Worm (Caenorhabditis elegans) whole organism, L3 larva: Measurements from ENCODE around the gene H35B03.1.

Experiments used
- R02D3.7 ChIP-seq: fragments of 150-350 bp; optimal IDR thresholded peaks from 2 replicates; lab custom pipeline; 2014; ENCODE audit warnings: missing biosample characterization, missing genetic modification characterization
- aly-2 ChIP-seq: fragments of 150-350 bp; optimal IDR thresholded peaks from 2 replicates; lab custom pipeline; 2014; ENCODE audit warnings: missing biosample characterization, missing genetic modification characterization
- ceh-28 ChIP-seq: fragments of 150-350 bp; optimal IDR thresholded peaks from 2 replicates; lab custom pipeline; 2014; ENCODE audit warnings: missing biosample characterization, missing genetic modification reagents, missing genetic modification characterization
- ceh-9 ChIP-seq: sonication (generic microtip); optimal IDR thresholded peaks from 2 replicates; lab custom pipeline; 2018; ENCODE audit warnings: missing biosample characterization, missing genetic modification characterization
- daf-12 ChIP-seq: fragments of 150-350 bp; optimal IDR thresholded peaks from 2 replicates; lab custom pipeline; 2014; ENCODE audit warnings: missing biosample characterization, missing genetic modification reagents, missing genetic modification characterization
- egl-27 ChIP-seq: sonication (generic microtip); optimal IDR thresholded peaks from 4 replicates; lab custom pipeline; 2017; ENCODE audit warnings: missing biosample characterization, missing genetic modification reagents, missing genetic modification characterization
- egl-5 ChIP-seq: fragments of 150-350 bp; optimal IDR thresholded peaks from 2 replicates; lab custom pipeline; 2017; ENCODE audit warnings: missing biosample characterization, missing genetic modification reagents, missing genetic modification characterization, inconsistent platforms
- elt-1 ChIP-seq: fragments of 150-350 bp; optimal IDR thresholded peaks from 2 replicates; lab custom pipeline; 2014; ENCODE audit warnings: missing biosample characterization, missing genetic modification characterization
- elt-2 ChIP-seq: sonication (generic microtip); optimal IDR thresholded peaks from 2 replicates; lab custom pipeline; 2016; ENCODE audit warnings: missing genetic modification reagents, mild to moderate bottlenecking, missing genetic modification characterization, missing compliant biosample characterization
- elt-3 ChIP-seq, 3 experiments: fragments of 150-350 bp in 1 of 3; sonication (generic microtip) in 2 of 3; optimal IDR thresholded peaks; 2 replicates in 2 of 3; 4 replicates in 1 of 3; lab custom pipeline; 2014 to 2017; ENCODE audit warnings: missing biosample characterization in 3 of 3, missing genetic modification characterization in 3 of 3
- fkh-10 ChIP-seq: sonication (generic microtip); optimal IDR thresholded peaks from 2 replicates; lab custom pipeline; 2017; ENCODE audit warnings: missing biosample characterization, missing genetic modification reagents, missing genetic modification characterization
- fkh-2 ChIP-seq: fragments of 150-350 bp; optimal IDR thresholded peaks from 2 replicates; lab custom pipeline; 2014; ENCODE audit warnings: missing biosample characterization, missing genetic modification reagents, missing genetic modification characterization
- fos-1 ChIP-seq: fragments of 150-350 bp; optimal IDR thresholded peaks from 2 replicates; lab custom pipeline; 2014; ENCODE audit warnings: missing biosample characterization, missing genetic modification characterization
- hmg-11 ChIP-seq: sonication (generic microtip); optimal IDR thresholded peaks from 2 replicates; lab custom pipeline; 2016; ENCODE audit warnings: missing genetic modification characterization, missing compliant biosample characterization
- jun-1 ChIP-seq: fragments of 150-350 bp; optimal IDR thresholded peaks from 2 replicates; lab custom pipeline; 2014; ENCODE audit warnings: missing biosample characterization, missing genetic modification reagents, missing genetic modification characterization
- lin-15B ChIP-seq: fragments of 150-350 bp; optimal IDR thresholded peaks from 2 replicates; lab custom pipeline; 2014; ENCODE audit warnings: missing biosample characterization, missing genetic modification characterization
- lsy-12 ChIP-seq: sonication (generic microtip); optimal IDR thresholded peaks from 2 replicates; lab custom pipeline; 2016; ENCODE audit warnings: mild to moderate bottlenecking, missing genetic modification characterization, missing compliant biosample characterization
- mdl-1 ChIP-seq: fragments of 150-350 bp; optimal IDR thresholded peaks from 2 replicates; lab custom pipeline; 2014; ENCODE audit warnings: missing biosample characterization, missing genetic modification characterization
- mml-1 ChIP-seq: fragments of 150-350 bp; sonication (generic microtip); optimal IDR thresholded peaks from 3 replicates; lab custom pipeline; 2014; ENCODE audit warnings: missing biosample characterization, missing genetic modification characterization
- nfya-1 ChIP-seq: sonication (generic microtip); optimal IDR thresholded peaks from 2 replicates; lab custom pipeline; 2017; ENCODE audit warnings: missing genetic modification characterization, mild to moderate bottlenecking, missing compliant biosample characterization, antibody characterized with exemption, moderate library complexity; ENCODE audit not compliant: insufficient read depth
- nhr-11 ChIP-seq: fragments of 150-350 bp; optimal IDR thresholded peaks from 2 replicates; lab custom pipeline; 2014; ENCODE audit warnings: missing biosample characterization, missing genetic modification characterization
- nhr-12 ChIP-seq: fragments of 150-350 bp; optimal IDR thresholded peaks from 2 replicates; lab custom pipeline; 2014; ENCODE audit warnings: missing biosample characterization, missing genetic modification characterization
- nhr-23 ChIP-seq: fragments of 150-350 bp; optimal IDR thresholded peaks from 2 replicates; lab custom pipeline; 2014; ENCODE audit warnings: missing biosample characterization, missing genetic modification reagents, missing genetic modification characterization
- nhr-237 ChIP-seq: fragments of 150-350 bp; optimal IDR thresholded peaks from 2 replicates; lab custom pipeline; 2014; ENCODE audit warnings: missing biosample characterization, missing genetic modification characterization
- nhr-25 ChIP-seq: sonication (generic microtip); optimal IDR thresholded peaks from 2 replicates; lab custom pipeline; 2017; ENCODE audit warnings: missing biosample characterization, missing genetic modification characterization
- nhr-28 ChIP-seq: fragments of 150-350 bp; optimal IDR thresholded peaks from 2 replicates; lab custom pipeline; 2014; ENCODE audit warnings: missing biosample characterization, missing genetic modification characterization
- nhr-43 ChIP-seq: sonication (generic microtip); optimal IDR thresholded peaks from 2 replicates; lab custom pipeline; 2016; ENCODE audit warnings: mild to moderate bottlenecking, missing genetic modification characterization, missing compliant biosample characterization; ENCODE audit not compliant: poor library complexity, severe bottlenecking
- nhr-76 ChIP-seq: fragments of 150-350 bp; sonication (generic microtip); optimal IDR thresholded peaks from 5 replicates; lab custom pipeline; 2014; ENCODE audit warnings: missing biosample characterization, missing genetic modification characterization
- nhr-77 ChIP-seq: fragments of 150-350 bp; optimal IDR thresholded peaks from 2 replicates; lab custom pipeline; 2014; ENCODE audit warnings: missing biosample characterization, missing genetic modification characterization
- pha-4 ChIP-seq: fragments of 150-350 bp; optimal IDR thresholded peaks from 2 replicates; lab custom pipeline; 2014; ENCODE audit warnings: missing biosample characterization, missing genetic modification reagents, missing genetic modification characterization
- pqm-1 ChIP-seq: fragments of 150-350 bp; optimal IDR thresholded peaks from 2 replicates; lab custom pipeline; 2017; ENCODE audit warnings: missing biosample characterization, missing genetic modification characterization, inconsistent platforms
- sea-2 ChIP-seq: fragments of 150-350 bp; sonication (generic microtip); optimal IDR thresholded peaks from 4 replicates; lab custom pipeline; 2014; ENCODE audit warnings: missing biosample characterization, missing genetic modification reagents, missing genetic modification characterization
- skn-1 ChIP-seq: fragments of 150-350 bp; optimal IDR thresholded peaks from 2 replicates; lab custom pipeline; 2014; ENCODE audit warnings: missing biosample characterization, missing genetic modification characterization
- snpc-4 ChIP-seq: fragments of 150-350 bp; optimal IDR thresholded peaks from 2 replicates; lab custom pipeline; 2014; ENCODE audit warnings: missing biosample characterization, missing genetic modification characterization
- tbx-2 ChIP-seq: sonication (generic microtip); optimal IDR thresholded peaks from 2 replicates; lab custom pipeline; 2016; ENCODE audit warnings: mild to moderate bottlenecking, missing genetic modification characterization, missing compliant biosample characterization
- unc-39 ChIP-seq: sonication (generic microtip); optimal IDR thresholded peaks from 4 replicates; lab custom pipeline; 2017; ENCODE audit warnings: missing biosample characterization, missing genetic modification characterization
- unc-62 ChIP-seq: fragments of 150-350 bp; sonication (generic microtip); optimal IDR thresholded peaks from 4 replicates; lab custom pipeline; 2014; ENCODE audit warnings: missing biosample characterization, missing genetic modification reagents, missing genetic modification characterization
- zag-1 ChIP-seq: fragments of 150-350 bp; optimal IDR thresholded peaks from 2 replicates; lab custom pipeline; 2014; ENCODE audit warnings: missing biosample characterization, missing genetic modification characterization
- ztf-4 ChIP-seq: fragments of 150-350 bp; optimal IDR thresholded peaks from 2 replicates; lab custom pipeline; 2014; ENCODE audit warnings: missing biosample characterization, missing genetic modification characterization

Gene H35B03.1

ce11 chrIV:5762770-5763169 lies 37.4 kb downstream of the H35B03.1 start (continued):
- TF ChIP-seq lsy-12 (tag; lab: Kevin White, UChicago) (no peak), daf-12 (tag; lab: Kevin White, UChicago) (no peak), elt-2 (tag; lab: Kevin White, UChicago) (peak; percentile 67), pqm-1 (tag; lab: Kevin White, UChicago) (peak; percentile 89), hmg-11 (tag; lab: Kevin White, UChicago) (no peak), egl-27 (tag; lab: Kevin White, UChicago) (no peak), nhr-28 (tag; lab: Kevin White, UChicago) (no peak), elt-1 (tag; lab: Kevin White, UChicago) (no peak), ceh-28 (tag; lab: Kevin White, UChicago) (no peak), tbx-2 (no peak), nhr-11 (tag; lab: Kevin White, UChicago) (no peak), sea-2 (GFP tag; lab: Kevin White, UChicago) (no peak), lin-15B (tag; lab: Kevin White, UChicago) (no peak), jun-1 (tag; lab: Kevin White, UChicago) (peak; percentile 59), zag-1 (tag; lab: Kevin White, UChicago) (no peak), nhr-12 (tag; lab: Kevin White, UChicago) (no peak)
- TF ChIP-seq, all 47 proteins: peak for 6

ce11 chrIV:5764392-5764791 lies 39.0 kb downstream of the H35B03.1 start:
- TF ChIP-seq nhr-23 (tag; lab: Kevin White, UChicago), result peak; percentile 88
- no peak for TF ChIP-seq R02D3.7
- TF ChIP-seq fkh-2 (tag; lab: Kevin White, UChicago), result no peak
- TF ChIP-seq elt-3 (tag; optimal IDR thresholded peaks at IDR 0.05; lab: Kevin White, UChicago), result peak in 2 of 3 experiments; percentile 41 to 92
- no peak for TF ChIP-seq fkh-10 (GFP tag; lab: Kevin White, UChicago)
- no peak for TF ChIP-seq unc-62
- TF ChIP-seq elt-2 (tag; lab: Kevin White, UChicago), result peak; percentile 31
- TF ChIP-seq hmg-11 (tag; lab: Kevin White, UChicago), result no peak
- TF ChIP-seq nhr-237, result no peak
- TF ChIP-seq nhr-76 (tag; lab: Kevin White, UChicago), result peak; percentile 29
- peak; percentile 42 for TF ChIP-seq jun-1 (tag; lab: Kevin White, UChicago)
- TF ChIP-seq unc-39 (tag; lab: Kevin White, UChicago), result no peak
- peak; percentile 94 for TF ChIP-seq nhr-43 (tag; lab: Kevin White, UChicago)
- TF ChIP-seq pqm-1 (tag; lab: Kevin White, UChicago), result peak; percentile 58
- TF ChIP-seq mml-1 (tag; lab: Kevin White, UChicago), result no peak
- no peak for TF ChIP-seq pha-4
- no peak for TF ChIP-seq nhr-11 (tag; lab: Kevin White, UChicago)
- TF ChIP-seq zag-1 (tag; lab: Kevin White, UChicago), result no peak
- peak; percentile 39 for TF ChIP-seq egl-27 (tag; lab: Kevin White, UChicago)
- no peak for TF ChIP-seq aly-2 (tag; lab: Kevin White, UChicago)
- TF ChIP-seq nhr-25, result peak; percentile 50
- TF ChIP-seq nfya-1 (tag; lab: Kevin White, UChicago), result peak; percentile 41
- TF ChIP-seq sea-2 (GFP tag; lab: Kevin White, UChicago), result no peak

- TF ChIP-seq nfya-1 (tag; lab: Kevin White, UChicago) (peak; percentile 7), ceh-28 (tag; lab: Kevin White, UChicago) (peak; percentile 44), elt-3 (tag; optimal IDR thresholded peaks at IDR 0.05; lab: Kevin White, UChicago) (peak in 1 of 3 experiments; percentile 24), nhr-23 (tag; lab: Kevin White, UChicago) (peak; percentile 46), snpc-4 (tag; lab: Kevin White, UChicago) (no peak), nhr-25 (peak; percentile 71), pqm-1 (tag; lab: Kevin White, UChicago) (peak; percentile 18), nhr-43 (tag; lab: Kevin White, UChicago) (peak; percentile 51), R02D3.7 (no peak)
- TF ChIP-seq, all 47 proteins: peak for 7
Observed at ce11 chrIV:5765652-5766051, 40.3 kb downstream of the H35B03.1 start.

ce11 chrIV:5766804-5767203 lies 41.4 kb downstream of the H35B03.1 start:
- TF ChIP-seq fkh-10 (GFP tag; lab: Kevin White, UChicago) (no peak), elt-2 (tag; lab: Kevin White, UChicago) (no peak), nhr-76 (tag; lab: Kevin White, UChicago) (no peak), mdl-1 (tag; lab: Kevin White, UChicago) (no peak), fkh-2 (tag; lab: Kevin White, UChicago) (no peak), nfya-1 (tag; lab: Kevin White, UChicago) (no peak), elt-3 (tag; optimal IDR thresholded peaks at IDR 0.05; lab: Kevin White, UChicago) (no peak), sea-2 (GFP tag; lab: Kevin White, UChicago) (no peak), mml-1 (tag; lab: Kevin White, UChicago) (no peak), ztf-4 (tag; lab: Kevin White, UChicago) (no peak), fos-1 (tag; lab: Kevin White, UChicago) (no peak), hmg-11 (tag; lab: Kevin White, UChicago) (no peak), tbx-2 (no peak), jun-1 (tag; lab: Kevin White, UChicago) (no peak), nhr-77 (tag; lab: Kevin White, UChicago) (no peak), skn-1 (tag; lab: Kevin White, UChicago) (no peak), pha-4 (no peak), ceh-9 (no peak), egl-5 (tag; lab: Kevin White, UChicago) (no peak)
